Worm (Caenorhabditis elegans): Measurements from ENCODE around the gene gpa-17.

gpa-17 gene

DNA sequence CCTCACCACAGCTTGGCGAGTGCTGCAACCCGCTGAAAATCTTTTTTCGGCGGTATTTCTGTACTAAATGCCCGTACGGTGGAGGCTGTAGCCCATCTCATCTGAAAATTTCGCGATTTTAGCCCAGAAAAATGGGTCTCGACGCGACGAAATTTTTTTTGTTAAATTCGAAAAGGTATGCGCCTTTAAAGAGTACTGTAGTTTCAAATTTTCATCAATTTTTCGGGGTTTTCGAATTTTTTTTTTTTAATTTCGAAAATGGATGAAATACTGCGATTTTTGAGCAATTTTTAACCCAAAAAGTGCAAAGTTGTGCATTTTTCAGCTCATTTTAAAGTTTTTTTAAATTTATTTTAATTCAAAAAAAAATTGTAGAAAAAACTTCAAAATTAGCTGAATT lies 14.9 kb upstream of the gpa-17 start, which contains the start of gene Y54F10AR.2:
TSS of gene Y54F10AR.2 (minus strand) at position 101 of the 400 bp plus-strand sequence.
- no peak for TF ChIP-seq flt-1 (GFP tag; IDR thresholded peaks at IDR 0.05)
- TF ChIP-seq ref-1 (GFP tag; conservative IDR thresholded peaks at IDR 0.05): no peak
- no peak for TF ChIP-seq med-1 (GFP tag; optimal IDR thresholded peaks at IDR 0.05; ENCODE audit: insufficient read depth)
- TF ChIP-seq ztf-29 (GFP tag; IDR thresholded peaks at IDR 0.05): no peak
- no peak for TF ChIP-seq T22C8.4 (GFP tag; IDR thresholded peaks at IDR 0.05)
- no peak for TF ChIP-seq tab-1 (GFP tag; IDR thresholded peaks at IDR 0.05)
- no peak for TF ChIP-seq ztf-23 (GFP tag; IDR thresholded peaks at IDR 0.05)
- no peak for TF ChIP-seq cog-1 (tag; optimal IDR thresholded peaks at IDR 0.05)
- TF ChIP-seq klf-2 (GFP tag; conservative IDR thresholded peaks at IDR 0.05): no peak

DNA sequence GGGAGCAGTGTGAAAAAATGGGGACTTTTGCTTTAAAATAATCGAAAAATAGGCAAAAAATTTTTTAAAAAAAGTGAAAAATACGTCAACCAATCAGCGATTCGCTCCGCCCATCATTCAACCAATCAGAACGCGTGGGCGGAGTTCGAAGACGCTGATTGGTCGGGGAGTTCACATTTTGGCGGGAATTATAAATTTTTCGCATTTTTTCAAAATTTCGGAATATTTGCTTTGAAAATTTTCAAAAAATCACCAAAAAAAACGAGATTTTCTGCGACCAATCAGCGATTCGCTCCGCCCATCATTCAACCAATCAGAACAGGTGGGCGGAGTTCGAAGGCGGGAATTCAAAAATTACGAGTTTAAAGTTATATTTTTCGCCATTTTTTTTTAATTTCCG lies 13.9 kb upstream of the gpa-17 start:
- TF ChIP-seq med-1 (GFP tag; optimal IDR thresholded peaks at IDR 0.05; ENCODE audit: insufficient read depth) (no peak), ztf-29 (GFP tag; IDR thresholded peaks at IDR 0.05) (no peak), ztf-23 (GFP tag; IDR thresholded peaks at IDR 0.05) (no peak)

DNA sequence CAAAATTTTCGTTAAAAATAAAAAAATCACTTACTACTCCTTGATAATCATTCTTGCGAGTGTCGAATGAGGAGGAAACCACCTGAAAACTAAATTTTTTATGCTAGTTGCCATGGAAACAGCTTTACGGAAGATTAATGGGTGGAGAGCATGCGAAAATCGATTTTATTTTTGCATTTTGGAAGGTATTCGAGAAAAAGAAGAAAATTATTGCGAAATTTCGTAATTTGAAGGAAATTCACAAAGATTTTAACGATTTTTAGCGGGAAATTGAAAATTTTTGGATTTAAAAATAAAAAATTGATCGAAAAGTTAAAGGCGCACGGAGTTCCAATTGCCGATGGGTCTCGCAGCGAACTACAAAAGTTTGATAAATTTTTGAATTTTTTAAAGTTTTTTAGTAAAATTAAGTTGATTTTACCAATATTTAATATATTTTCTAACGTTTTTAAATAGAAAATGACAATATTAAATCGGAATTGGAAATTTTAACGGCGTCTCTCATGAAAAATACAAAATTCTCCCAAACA lies 10.7 kb upstream of the gpa-17 start, which contains the start of gene Y54F10AR.1:
TSS of gene Y54F10AR.1 (minus strand) at position 51 of the 530 bp plus-strand sequence.
- TF ChIP-seq klf-2 (GFP tag; conservative IDR thresholded peaks at IDR 0.05) (no peak), flt-1 (GFP tag; IDR thresholded peaks at IDR 0.05) (no peak), T22C8.4 (GFP tag; IDR thresholded peaks at IDR 0.05) (no peak), med-1 (GFP tag; optimal IDR thresholded peaks at IDR 0.05; ENCODE audit: insufficient read depth) (no peak), ztf-29 (GFP tag; IDR thresholded peaks at IDR 0.05) (no peak), ztf-23 (GFP tag; IDR thresholded peaks at IDR 0.05) (no peak), cog-1 (tag; optimal IDR thresholded peaks at IDR 0.05) (no peak), tab-1 (GFP tag; IDR thresholded peaks at IDR 0.05) (no peak), ref-1 (GFP tag; conservative IDR thresholded peaks at IDR 0.05) (no peak)

DNA sequence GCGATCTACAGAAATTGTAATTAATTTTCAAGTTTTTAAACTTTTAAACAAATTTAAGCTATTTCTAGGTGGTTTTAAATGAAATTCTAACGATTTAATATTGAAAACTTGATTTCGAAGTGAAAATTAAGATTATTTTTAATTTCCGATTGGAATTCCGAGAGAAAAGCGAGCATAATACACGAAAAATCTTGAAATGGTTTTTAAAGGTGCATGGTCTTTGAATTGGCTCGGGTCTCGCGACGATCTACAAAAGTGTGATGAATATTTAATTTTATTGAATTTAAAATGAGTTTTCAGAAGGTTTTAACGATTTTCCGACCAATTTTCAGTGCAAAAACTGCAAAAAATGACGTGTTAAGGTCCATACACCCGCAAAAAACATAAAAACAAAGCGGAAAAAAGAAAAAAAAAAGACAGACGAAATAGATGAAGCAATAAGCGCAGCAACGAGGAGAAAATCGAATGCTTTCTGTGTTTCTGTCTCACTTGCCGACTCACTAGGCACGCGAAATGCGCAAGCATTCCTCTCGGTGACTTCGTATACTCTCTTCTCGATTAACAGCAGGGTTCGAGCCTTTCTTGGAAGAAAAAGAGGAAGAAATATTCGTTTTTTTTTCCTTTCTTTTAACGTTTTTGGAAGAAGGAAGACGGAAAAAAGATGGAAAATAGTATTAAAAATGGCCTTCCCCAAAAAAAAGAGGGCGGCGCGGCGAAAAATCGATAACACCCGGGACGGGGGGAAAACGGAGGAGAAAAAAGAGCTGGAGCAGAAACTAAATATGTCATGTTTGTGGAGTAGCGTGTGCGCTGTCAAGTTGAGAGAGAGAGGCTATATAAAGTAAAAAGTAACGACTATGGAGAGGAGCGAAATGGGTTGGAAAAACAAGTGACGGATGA lies 9.7 kb upstream of the gpa-17 start:
- TF ChIP-seq ztf-23 (GFP tag; IDR thresholded peaks at IDR 0.05) (0 out of 2 replicates have a peak, but pooled peaks have one; percentile 58), tab-1 (GFP tag; IDR thresholded peaks at IDR 0.05) (peak; percentile 63; the same call in 1 of the 2 replicates), klf-2 (GFP tag; conservative IDR thresholded peaks at IDR 0.05) (no peak), cog-1 (tag; optimal IDR thresholded peaks at IDR 0.05) (peak; percentile 34), flt-1 (GFP tag; IDR thresholded peaks at IDR 0.05) (peak; percentile 52; the same call in 1 of the 2 replicates), ztf-29 (GFP tag; IDR thresholded peaks at IDR 0.05) (no peak), med-1 (GFP tag; optimal IDR thresholded peaks at IDR 0.05; ENCODE audit: insufficient read depth) (no peak), T22C8.4 (GFP tag; IDR thresholded peaks at IDR 0.05) (peak; percentile 78), ref-1 (GFP tag; conservative IDR thresholded peaks at IDR 0.05) (no peak)

DNA sequence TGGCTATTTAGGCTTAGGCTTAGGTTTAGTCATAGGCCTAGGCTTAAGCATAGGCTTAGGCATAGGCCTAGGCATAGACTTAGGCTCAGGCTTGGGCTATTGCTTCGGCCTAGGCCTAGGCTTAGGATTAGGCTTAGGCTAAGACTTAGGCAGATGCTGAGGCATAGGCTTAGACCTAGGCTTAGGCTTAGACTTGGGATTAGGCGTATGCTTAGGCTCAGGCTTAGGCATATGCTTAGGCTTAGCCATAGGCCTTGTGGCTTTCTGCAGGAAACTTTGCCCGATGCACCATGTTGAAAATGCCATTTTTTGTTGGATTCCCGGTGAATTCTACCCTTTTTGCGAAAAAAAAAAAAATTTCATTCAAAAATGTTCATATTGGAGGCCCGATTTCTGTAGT lies 8.4 kb upstream of the gpa-17 start:
- TF ChIP-seq ztf-29 (GFP tag; IDR thresholded peaks at IDR 0.05): no peak
- no peak for TF ChIP-seq klf-2 (GFP tag; conservative IDR thresholded peaks at IDR 0.05)
- TF ChIP-seq med-1 (GFP tag; optimal IDR thresholded peaks at IDR 0.05; ENCODE audit: insufficient read depth): no peak
- no peak for TF ChIP-seq cog-1 (tag; optimal IDR thresholded peaks at IDR 0.05)
- TF ChIP-seq ref-1 (GFP tag; conservative IDR thresholded peaks at IDR 0.05): no peak
- TF ChIP-seq T22C8.4 (GFP tag; IDR thresholded peaks at IDR 0.05): no peak
- no peak for TF ChIP-seq flt-1 (GFP tag; IDR thresholded peaks at IDR 0.05)
- TF ChIP-seq ztf-23 (GFP tag; IDR thresholded peaks at IDR 0.05): no peak
- TF ChIP-seq tab-1 (GFP tag; IDR thresholded peaks at IDR 0.05): no peak

DNA sequence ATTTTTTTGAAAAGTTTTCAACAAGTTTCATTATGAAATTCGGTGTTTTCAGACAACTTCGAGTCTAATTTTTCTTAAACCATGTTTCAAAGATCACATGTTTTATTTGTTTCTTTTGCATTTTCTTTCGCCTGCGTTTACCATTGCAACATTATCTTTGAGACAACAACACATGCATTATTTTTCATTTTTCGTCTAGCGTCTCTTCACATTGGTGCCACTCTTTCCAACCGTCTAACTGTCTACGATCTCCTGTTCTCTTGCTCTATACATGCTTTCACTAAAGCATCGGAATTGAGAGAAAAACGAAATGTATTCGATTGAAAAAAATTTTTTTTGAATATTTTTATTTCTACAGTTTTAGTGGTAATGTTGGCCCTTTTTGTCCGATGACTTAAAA lies 7.8 kb upstream of the gpa-17 start:
- TF ChIP-seq ztf-29 (GFP tag; IDR thresholded peaks at IDR 0.05): no peak
- TF ChIP-seq cog-1 (tag; optimal IDR thresholded peaks at IDR 0.05): peak; percentile 40

DNA sequence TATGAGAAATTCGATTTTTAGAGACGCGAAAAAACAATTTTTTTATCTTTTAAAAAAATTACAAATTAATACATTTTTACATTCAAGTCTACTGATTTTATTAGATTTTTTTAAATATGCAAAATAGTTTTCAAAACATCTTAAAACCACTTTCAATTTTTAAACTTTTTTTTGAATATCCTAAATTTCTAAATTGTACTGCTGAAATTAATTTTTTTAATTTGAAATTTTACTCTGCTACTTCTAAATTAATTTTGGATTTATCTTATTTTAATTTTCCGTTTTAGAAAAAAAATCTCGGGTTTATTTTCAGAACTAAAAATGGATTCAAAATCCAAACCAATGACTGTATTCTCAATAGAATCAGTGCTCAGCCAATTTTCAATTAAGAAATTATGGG lies 7.4 kb upstream of the gpa-17 start, which contains the start of gene Y71H2B.8:
TSS of gene Y71H2B.8 (plus strand) at position 301 of the 400 bp plus-strand sequence.
- TF ChIP-seq T22C8.4 (GFP tag; IDR thresholded peaks at IDR 0.05) (no peak), cog-1 (tag; optimal IDR thresholded peaks at IDR 0.05) (no peak), med-1 (GFP tag; optimal IDR thresholded peaks at IDR 0.05; ENCODE audit: insufficient read depth) (no peak), klf-2 (GFP tag; conservative IDR thresholded peaks at IDR 0.05) (no peak)

DNA sequence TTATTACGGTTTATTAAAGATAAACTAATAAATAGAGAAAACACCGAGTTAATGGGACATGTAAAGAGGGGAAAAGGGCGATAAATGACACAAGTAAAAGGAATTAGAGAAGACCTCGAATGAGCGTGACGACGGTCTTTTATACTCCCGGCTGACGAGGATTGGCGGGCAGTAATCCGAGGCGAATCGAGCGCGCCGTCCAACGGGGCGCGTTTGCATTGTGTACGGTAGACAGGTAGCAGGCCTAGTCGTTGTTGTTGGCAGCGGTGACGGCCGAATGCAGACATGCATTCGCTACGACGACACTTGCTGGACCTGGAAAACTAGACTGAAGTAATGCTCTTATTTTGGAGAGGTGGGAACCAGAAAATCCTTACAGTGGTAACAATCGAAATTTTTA lies 3.1 kb upstream of the gpa-17 start:
- TF ChIP-seq ztf-29 (GFP tag; IDR thresholded peaks at IDR 0.05): 0 out of 2 replicates have a peak, but pooled peaks have one; percentile 34

DNA sequence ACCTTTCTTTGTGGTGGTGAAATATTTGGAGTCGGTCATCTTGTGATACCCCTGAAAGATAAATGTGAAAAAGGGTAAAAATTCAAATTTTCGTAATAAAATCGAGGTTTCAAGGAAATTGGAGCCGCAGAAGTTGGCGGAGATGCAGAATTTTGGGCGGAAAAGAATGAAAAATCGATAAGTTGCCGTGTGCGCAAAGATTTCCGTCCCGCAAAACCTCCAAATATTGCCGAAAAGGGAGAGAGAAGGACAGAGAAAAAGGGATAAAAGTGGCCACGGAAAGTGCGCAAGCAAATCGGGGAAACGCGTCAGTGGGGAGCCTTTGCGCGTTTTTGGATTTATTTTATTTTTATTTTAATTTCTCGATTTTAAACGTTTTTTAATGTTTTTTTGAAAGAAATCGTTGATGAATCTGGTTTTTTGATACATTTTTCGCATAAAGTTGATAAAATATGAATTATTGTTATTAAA lies 10.7 kb downstream of the gpa-17 start, which contains the start of gene apb-1:
TSS of gene apb-1 (minus strand) at position 51 of the 471 bp plus-strand sequence.
- peak; percentile 80 for TF ChIP-seq flt-1 (GFP tag; IDR thresholded peaks at IDR 0.05)
- peak; percentile 18 for TF ChIP-seq med-1 (GFP tag; optimal IDR thresholded peaks at IDR 0.05; ENCODE audit: insufficient read depth)
- TF ChIP-seq cog-1 (tag; optimal IDR thresholded peaks at IDR 0.05): peak; percentile 35
- peak; percentile 85 for TF ChIP-seq ztf-23 (GFP tag; IDR thresholded peaks at IDR 0.05)
- 0 out of 2 replicates have a peak, but pooled peaks have one; percentile 24 for TF ChIP-seq ref-1 (GFP tag; conservative IDR thresholded peaks at IDR 0.05)
- 0 out of 2 replicates have a peak, but pooled peaks have one; percentile 34 for TF ChIP-seq klf-2 (GFP tag; conservative IDR thresholded peaks at IDR 0.05)
- peak; percentile 39; the same call in 1 of the 2 replicates for TF ChIP-seq ztf-29 (GFP tag; IDR thresholded peaks at IDR 0.05)
- TF ChIP-seq T22C8.4 (GFP tag; IDR thresholded peaks at IDR 0.05): peak; percentile 83
- peak; percentile 63; the same call in 1 of the 2 replicates for TF ChIP-seq tab-1 (GFP tag; IDR thresholded peaks at IDR 0.05)

Data from whole organism, midembryonic.